Worm (Caenorhabditis elegans) whole organism, young adult: ENCODE data around the gene ceh-40.

ENCODE experiments used
- lin-35 ChIP-seq, 3 experiments: fragments of 150-350 bp in 2 of 3; sonication (generic microtip) in 1 of 3; optimal IDR thresholded peaks; 2 replicates each; lab custom pipeline; 2014 to 2018; ENCODE audit warnings: missing biosample characterization in 3 of 3, missing genetic modification characterization in 3 of 3, missing genetic modification reagents in 3 of 3
- snpc-1.3 ChIP-seq: sonication (generic microtip); optimal IDR thresholded peaks from 2 replicates; lab custom pipeline; 2017; ENCODE audit warnings: missing genetic modification characterization, mild to moderate bottlenecking, missing compliant biosample characterization, antibody characterized with exemption, moderate library complexity, missing genotype, missing genetic modification reagents; ENCODE audit not compliant: insufficient read depth

DNA sequence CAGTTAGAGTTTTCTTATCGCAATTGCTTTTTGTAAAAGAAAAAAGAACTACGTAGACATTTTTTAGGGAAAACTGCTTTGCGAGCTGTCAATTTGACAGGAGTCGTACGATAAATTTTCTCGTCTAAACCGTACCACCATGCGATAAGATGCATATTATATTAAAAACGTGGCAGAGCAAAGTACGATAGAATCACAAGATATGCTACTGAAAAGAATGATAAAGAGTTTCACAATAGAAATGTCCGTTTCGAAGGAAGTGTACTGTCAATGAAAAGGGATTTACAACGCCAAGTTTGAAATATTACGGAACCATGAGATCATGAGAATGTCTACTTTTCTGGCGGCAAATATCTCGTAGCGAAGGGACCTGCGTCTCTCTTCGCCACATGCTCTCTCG lies 44.2 kb upstream of the ceh-40 start, which contains the start of gene F19H6.5:
- TF ChIP-seq snpc-1.3 (tag; lab: Kevin White, UChicago) (no peak), lin-35 (GFP tag; optimal IDR thresholded peaks at IDR 0.05; lab: Kevin White, UChicago) (no peak)
